Worm (Caenorhabditis elegans) whole organism, mixed stage, embryonic: Measurements from ENCODE around the gene polk-1.

ENCODE experiments used
- M03D4.4 ChIP-seq: sonication (generic microtip); optimal IDR thresholded peaks from 2 replicates; lab custom pipeline; 2017; ENCODE audit warnings: mild to moderate bottlenecking, missing genetic modification characterization, missing compliant biosample characterization
- bed-3 ChIP-seq: fragments of 200-800 bp; sonication (Bioruptor generic); optimal IDR thresholded peaks from 3 replicates; lab custom pipeline; 2018; ENCODE audit warnings: mild to moderate bottlenecking, missing genetic modification characterization, moderate library complexity, missing compliant biosample characterization
- blmp-1 ChIP-seq: fragments of 150-350 bp; optimal IDR thresholded peaks from 2 replicates; lab custom pipeline; 2014; ENCODE audit warnings: missing biosample characterization, missing genetic modification characterization
- ceh-39 ChIP-seq: fragments of 150-350 bp; optimal IDR thresholded peaks from 2 replicates; lab custom pipeline; 2014; ENCODE audit warnings: missing biosample characterization, missing genetic modification characterization
- ceh-43 ChIP-seq: fragments of 200-800 bp; sonication (Bioruptor generic); optimal IDR thresholded peaks from 2 replicates; lab custom pipeline; 2018; ENCODE audit warnings: mild to moderate bottlenecking, missing genetic modification characterization, moderate library complexity, missing compliant biosample characterization
- ceh-83 ChIP-seq: fragments of 200-800 bp; sonication (Bioruptor generic); optimal IDR thresholded peaks from 2 replicates; lab custom pipeline; 2018; ENCODE audit warnings: mild to moderate bottlenecking, missing genetic modification characterization, missing compliant biosample characterization
- ces-1 ChIP-seq: fragments of 150-350 bp; optimal IDR thresholded peaks from 2 replicates; lab custom pipeline; 2014; ENCODE audit warnings: missing biosample characterization, missing genetic modification reagents, missing genetic modification characterization
- cnd-1 ChIP-seq: fragments of 200-800 bp; sonication (Bioruptor generic); optimal IDR thresholded peaks from 2 replicates; lab custom pipeline; 2018; ENCODE audit warnings: mild to moderate bottlenecking, missing genetic modification characterization, missing compliant biosample characterization
- drap-1 ChIP-seq: fragments of 200-800 bp; sonication (Bioruptor generic); optimal IDR thresholded peaks from 3 replicates; lab custom pipeline; 2018; ENCODE audit warnings: mild to moderate bottlenecking, missing genetic modification characterization, missing compliant biosample characterization
- elt-1 ChIP-seq: sonication (generic microtip); optimal IDR thresholded peaks from 2 replicates; lab custom pipeline; 2017; ENCODE audit warnings: missing genetic modification characterization, mild to moderate bottlenecking, missing compliant biosample characterization, antibody characterized with exemption, moderate library complexity, borderline replicate concordance; ENCODE audit not compliant: insufficient read depth
- elt-3 ChIP-seq: fragments of 150-350 bp; optimal IDR thresholded peaks from 2 replicates; lab custom pipeline; 2014; ENCODE audit warnings: missing biosample characterization, missing genetic modification characterization
- flh-1 ChIP-seq: fragments of 200-800 bp; sonication (Bioruptor generic); optimal IDR thresholded peaks from 2 replicates; lab custom pipeline; 2018; ENCODE audit warnings: mild to moderate bottlenecking, missing genetic modification characterization, moderate library complexity, missing compliant biosample characterization
- ham-2 ChIP-seq: fragments of 200-800 bp; sonication (Bioruptor generic); optimal IDR thresholded peaks from 2 replicates; lab custom pipeline; 2018; ENCODE audit warnings: mild to moderate bottlenecking, missing genetic modification characterization, missing compliant biosample characterization
- hlh-1 ChIP-seq: fragments of 150-350 bp; optimal IDR thresholded peaks from 2 replicates; lab custom pipeline; 2014; ENCODE audit warnings: missing biosample characterization, missing genetic modification reagents, missing genetic modification characterization
- lin-13 ChIP-seq: fragments of 150-350 bp; optimal IDR thresholded peaks from 2 replicates; lab custom pipeline; 2014; ENCODE audit warnings: missing biosample characterization, missing genetic modification characterization
- lin-32 ChIP-seq: fragments of 200-800 bp; sonication (Bioruptor generic); optimal IDR thresholded peaks from 2 replicates; lab custom pipeline; 2018; ENCODE audit warnings: mild to moderate bottlenecking, missing genetic modification characterization, missing compliant biosample characterization
- lsy-2 ChIP-seq: fragments of 150-350 bp; optimal IDR thresholded peaks from 2 replicates; lab custom pipeline; 2014; ENCODE audit warnings: missing biosample characterization, missing genetic modification characterization
- mab-5 ChIP-seq: fragments of 150-350 bp; optimal IDR thresholded peaks from 2 replicates; lab custom pipeline; 2014; ENCODE audit warnings: missing biosample characterization, missing genetic modification characterization
- mep-1 ChIP-seq: fragments of 150-350 bp; optimal IDR thresholded peaks from 2 replicates; lab custom pipeline; 2017; ENCODE audit warnings: missing biosample characterization, missing genetic modification reagents, missing genetic modification characterization, inconsistent platforms
- mls-2 ChIP-seq: sonication (generic microtip); optimal IDR thresholded peaks from 2 replicates; lab custom pipeline; 2016; ENCODE audit warnings: mild to moderate bottlenecking, missing genetic modification characterization, moderate library complexity, missing compliant biosample characterization
- nhr-12 ChIP-seq: fragments of 150-350 bp; optimal IDR thresholded peaks from 2 replicates; lab custom pipeline; 2014; ENCODE audit warnings: missing biosample characterization, missing genetic modification characterization
- nhr-2 ChIP-seq: fragments of 150-350 bp; optimal IDR thresholded peaks from 2 replicates; lab custom pipeline; 2014; ENCODE audit warnings: missing biosample characterization, missing genetic modification characterization
- nhr-237 ChIP-seq: fragments of 150-350 bp; optimal IDR thresholded peaks from 2 replicates; lab custom pipeline; 2014; ENCODE audit warnings: missing biosample characterization, missing genetic modification characterization
- nhr-28 ChIP-seq: fragments of 150-350 bp; optimal IDR thresholded peaks from 2 replicates; lab custom pipeline; 2014; ENCODE audit warnings: missing biosample characterization, missing genetic modification characterization
- nhr-76 ChIP-seq: sonication (generic microtip); optimal IDR thresholded peaks from 2 replicates; lab custom pipeline; 2017; ENCODE audit warnings: missing biosample characterization, missing genetic modification characterization
- pha-4 ChIP-seq: fragments of 150-350 bp; optimal IDR thresholded peaks from 2 replicates; lab custom pipeline; 2018; ENCODE audit warnings: missing biosample characterization, missing genetic modification reagents, missing genetic modification characterization
- sem-2 ChIP-seq: fragments of 200-800 bp; sonication (Bioruptor generic); optimal IDR thresholded peaks from 2 replicates; lab custom pipeline; 2018; ENCODE audit warnings: mild to moderate bottlenecking, missing genetic modification characterization, missing compliant biosample characterization
- snpc-4 ChIP-seq: fragments of 150-350 bp; optimal IDR thresholded peaks from 2 replicates; lab custom pipeline; 2014; ENCODE audit warnings: missing biosample characterization, missing genetic modification characterization
- sptf-1 ChIP-seq: sonication (generic microtip); optimal IDR thresholded peaks from 2 replicates; lab custom pipeline; 2017; ENCODE audit warnings: mild to moderate bottlenecking, missing genetic modification characterization, moderate library complexity, missing compliant biosample characterization
- tbx-8 ChIP-seq: fragments of 200-800 bp; sonication (Bioruptor generic); optimal IDR thresholded peaks from 2 replicates; lab custom pipeline; 2018; ENCODE audit warnings: mild to moderate bottlenecking, missing genetic modification characterization, moderate library complexity, missing compliant biosample characterization
- unc-120 ChIP-seq: sonication (generic microtip); optimal IDR thresholded peaks from 2 replicates; lab custom pipeline; 2017; ENCODE audit warnings: missing genetic modification characterization, missing compliant biosample characterization; ENCODE audit not compliant: poor library complexity, severe bottlenecking
- unc-39 ChIP-seq: fragments of 150-350 bp; optimal IDR thresholded peaks from 2 replicates; lab custom pipeline; 2014; ENCODE audit warnings: missing biosample characterization, missing genetic modification characterization
- unc-62 ChIP-seq: fragments of 150-350 bp; optimal IDR thresholded peaks from 2 replicates; lab custom pipeline; 2014; ENCODE audit warnings: missing biosample characterization, missing genetic modification reagents, missing genetic modification characterization
- zip-8 ChIP-seq: fragments of 150-350 bp; optimal IDR thresholded peaks from 2 replicates; lab custom pipeline; 2014; ENCODE audit warnings: missing biosample characterization, missing genetic modification characterization
- ztf-11 ChIP-seq: fragments of 150-350 bp; optimal IDR thresholded peaks from 2 replicates; lab custom pipeline; 2014; ENCODE audit warnings: missing biosample characterization, missing genetic modification characterization

Gene polk-1

DNA sequence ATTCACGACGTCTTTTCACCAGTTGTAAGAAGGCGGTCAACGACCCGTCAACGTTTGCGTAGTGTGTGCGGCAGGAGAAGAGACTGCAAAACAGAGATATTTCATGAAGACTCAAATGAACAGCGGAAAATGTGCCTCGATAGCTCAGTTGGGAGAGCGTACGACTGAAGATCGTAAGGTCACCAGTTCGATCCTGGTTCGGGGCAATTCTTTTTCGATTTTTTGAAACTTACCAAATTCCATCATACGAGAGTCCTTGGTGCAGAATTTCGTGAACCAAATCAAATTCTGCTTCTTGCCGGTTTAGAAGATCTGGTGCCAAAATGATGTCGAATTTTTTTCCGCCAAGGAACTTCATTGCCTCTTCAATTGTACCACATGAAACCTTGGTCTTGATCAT lies 24.5 kb upstream of the polk-1 start (continued):
- TF ChIP-seq unc-120 (tag; lab: Kevin White, UChicago), result peak; percentile 48
- no peak for TF ChIP-seq zip-8 (tag; lab: Kevin White, UChicago)
- TF ChIP-seq blmp-1 (tag; lab: Kevin White, UChicago), result no peak
- TF ChIP-seq sem-2 (GFP tag; lab: Kevin White, UChicago), result peak; percentile 44
- peak; percentile 64 for TF ChIP-seq sptf-1 (tag; lab: Kevin White, UChicago)
- TF ChIP-seq ceh-83 (GFP tag; lab: Kevin White, UChicago), result peak; percentile 66
- TF ChIP-seq lin-13 (tag; lab: Kevin White, UChicago), result no peak
- peak; percentile 57 for TF ChIP-seq M03D4.4 (tag; lab: Kevin White, UChicago)
- TF ChIP-seq ceh-39 (tag; lab: Kevin White, UChicago), result no peak
- TF ChIP-seq pha-4 (tag; lab: Kevin White, UChicago), result no peak

ce11 chrIII:8652112-8652694 lies 23.8 kb upstream of the polk-1 start:
- TF ChIP-seq elt-1 (tag; lab: Kevin White, UChicago) (no peak), mab-5 (tag; lab: Kevin White, UChicago) (no peak), blmp-1 (tag; lab: Kevin White, UChicago) (no peak), nhr-28 (tag; lab: Kevin White, UChicago) (no peak), elt-3 (tag; lab: Kevin White, UChicago) (no peak), hlh-1 (tag; lab: Kevin White, UChicago) (no peak), bed-3 (no peak), drap-1 (GFP tag; lab: Kevin White, UChicago) (no peak), M03D4.4 (tag; lab: Kevin White, UChicago) (no peak), ceh-39 (tag; lab: Kevin White, UChicago) (no peak)

ce11 chrIII:8650235-8650817 lies 21.9 kb upstream of the polk-1 start, which contains the start of gene flp-23:
Gene flp-23 (plus strand): TSS chrIII:8650767.
- peak; percentile 0 for TF ChIP-seq hlh-1 (tag; lab: Kevin White, UChicago)
- peak; percentile 73 for TF ChIP-seq sem-2 (GFP tag; lab: Kevin White, UChicago)
- peak; percentile 50 for TF ChIP-seq lin-32 (GFP tag; lab: Kevin White, UChicago)
- TF ChIP-seq unc-39 (tag; lab: Kevin White, UChicago), result no peak
- peak; percentile 88 for TF ChIP-seq sptf-1 (tag; lab: Kevin White, UChicago)
- TF ChIP-seq nhr-28 (tag; lab: Kevin White, UChicago), result no peak
- TF ChIP-seq tbx-8 (GFP tag; lab: Kevin White, UChicago), result no peak
- peak; percentile 52 for TF ChIP-seq flh-1 (GFP tag; lab: Kevin White, UChicago)
- TF ChIP-seq nhr-237 (tag; lab: Kevin White, UChicago), result no peak
- peak; percentile 6 for TF ChIP-seq ces-1 (GFP tag; lab: Kevin White, UChicago)
- TF ChIP-seq unc-120 (tag; lab: Kevin White, UChicago), result peak; percentile 66
- peak; percentile 68 for TF ChIP-seq bed-3
- peak; percentile 22 for TF ChIP-seq blmp-1 (tag; lab: Kevin White, UChicago)
- no peak for TF ChIP-seq ceh-39 (tag; lab: Kevin White, UChicago)
- TF ChIP-seq cnd-1 (tag; lab: Kevin White, UChicago), result peak; percentile 78
- TF ChIP-seq elt-1 (tag; lab: Kevin White, UChicago), result no peak
- no peak for TF ChIP-seq zip-8 (tag; lab: Kevin White, UChicago)
- TF ChIP-seq ztf-11 (tag; lab: Kevin White, UChicago), result no peak
- TF ChIP-seq ceh-43, result peak; percentile 71
- TF ChIP-seq drap-1 (GFP tag; lab: Kevin White, UChicago), result peak; percentile 80
- TF ChIP-seq lsy-2 (tag; lab: Kevin White, UChicago), result no peak
- TF ChIP-seq nhr-12 (tag; lab: Kevin White, UChicago), result no peak
- no peak for TF ChIP-seq lin-13 (tag; lab: Kevin White, UChicago)
- no peak for TF ChIP-seq pha-4 (tag; lab: Kevin White, UChicago)
- TF ChIP-seq M03D4.4 (tag; lab: Kevin White, UChicago), result peak; percentile 85
- peak; percentile 87 for TF ChIP-seq mls-2 (tag; lab: Kevin White, UChicago)
- peak; percentile 89 for TF ChIP-seq ceh-83 (GFP tag; lab: Kevin White, UChicago)
- peak; percentile 12 for TF ChIP-seq mep-1 (tag; lab: Kevin White, UChicago)
- TF ChIP-seq snpc-4 (tag; lab: Kevin White, UChicago), result no peak
- no peak for TF ChIP-seq mab-5 (tag; lab: Kevin White, UChicago)
- no peak for TF ChIP-seq nhr-76 (tag; lab: Kevin White, UChicago)
- TF ChIP-seq nhr-2, result no peak
- TF ChIP-seq ham-2 (GFP tag; lab: Kevin White, UChicago), result peak; percentile 34
- TF ChIP-seq elt-3 (tag; lab: Kevin White, UChicago), result no peak
- no peak for TF ChIP-seq unc-62 (GFP tag; lab: Kevin White, UChicago)
- TF ChIP-seq, all 35 proteins: peak for 17
